Worm (Caenorhabditis elegans) whole organism, late embryonic: Measurements from ENCODE around the gene ril-1.

Experiments
- C38D4.7 ChIP-seq: fragments of 200-800 bp; sonication (Bioruptor generic); optimal IDR thresholded peaks from 2 replicates; lab custom pipeline; 2018; ENCODE audit warnings: mild to moderate bottlenecking, missing genetic modification characterization, moderate library complexity, missing compliant biosample characterization
- K09A11.1 ChIP-seq: sonication (generic microtip); optimal IDR thresholded peaks from 2 replicates; lab custom pipeline; 2017; ENCODE audit warnings: antibody characterized with exemption, mild to moderate bottlenecking, missing genetic modification characterization, missing compliant biosample characterization; ENCODE audit not compliant: insufficient read depth
- ahr-1 ChIP-seq: sonication (generic microtip); optimal IDR thresholded peaks from 2 replicates; lab custom pipeline; 2016; ENCODE audit warnings: missing genetic modification characterization, missing compliant biosample characterization
- ama-1 ChIP-seq: fragments of 150-350 bp; optimal IDR thresholded peaks from 2 replicates; lab custom pipeline; 2014
- ceh-18 ChIP-seq: sonication (generic microtip); optimal IDR thresholded peaks from 2 replicates; lab custom pipeline; 2016; ENCODE audit warnings: missing genetic modification characterization, missing compliant biosample characterization
- ceh-2 ChIP-seq: sonication (generic microtip); optimal IDR thresholded peaks from 2 replicates; lab custom pipeline; 2016; ENCODE audit warnings: missing genotype, missing genetic modification characterization, missing compliant biosample characterization
- ceh-24 ChIP-seq: sonication (generic microtip); optimal IDR thresholded peaks from 2 replicates; lab custom pipeline; 2016; ENCODE audit warnings: mild to moderate bottlenecking, missing genetic modification characterization, missing compliant biosample characterization
- ceh-45 ChIP-seq: fragments of 200-800 bp; sonication (Bioruptor generic); IDR thresholded peaks from 2 replicates; pipeline ENCODE4 v1.3.6; 2022; ENCODE audit warnings: missing genetic modification reagents, missing genetic modification characterization, missing compliant biosample characterization
- che-1 ChIP-seq: sonication (generic microtip); optimal IDR thresholded peaks from 2 replicates; lab custom pipeline; 2016; ENCODE audit warnings: mild to moderate bottlenecking, missing genetic modification characterization, missing compliant biosample characterization
- dmd-4 ChIP-seq: sonication (generic microtip); optimal IDR thresholded peaks from 2 replicates; lab custom pipeline; 2016; ENCODE audit warnings: borderline replicate concordance, missing genetic modification characterization, missing compliant biosample characterization
- elt-2 ChIP-seq: sonication (generic microtip); optimal IDR thresholded peaks from 2 replicates; lab custom pipeline; 2016; ENCODE audit warnings: missing genetic modification reagents, missing genetic modification characterization, missing compliant biosample characterization
- elt-4 ChIP-seq: sonication (generic microtip); optimal IDR thresholded peaks from 2 replicates; lab custom pipeline; 2016; ENCODE audit warnings: missing genetic modification characterization, missing compliant biosample characterization
- ets-4 ChIP-seq: sonication (generic microtip); optimal IDR thresholded peaks from 2 replicates; lab custom pipeline; 2016; ENCODE audit warnings: missing genetic modification characterization, missing compliant biosample characterization
- fkh-10 ChIP-seq: fragments of 150-350 bp; optimal IDR thresholded peaks from 2 replicates; lab custom pipeline; 2014; ENCODE audit warnings: missing biosample characterization, missing genetic modification reagents, missing genetic modification characterization
- fkh-6 ChIP-seq: sonication (generic microtip); optimal IDR thresholded peaks from 2 replicates; lab custom pipeline; 2016; ENCODE audit warnings: missing genetic modification characterization, missing compliant biosample characterization
- gmeb-2 ChIP-seq: sonication (generic microtip); optimal IDR thresholded peaks from 2 replicates; lab custom pipeline; 2016; ENCODE audit warnings: missing genetic modification characterization, inconsistent platforms, missing compliant biosample characterization
- hlh-30 ChIP-seq: sonication (generic microtip); optimal IDR thresholded peaks from 2 replicates; lab custom pipeline; 2017; ENCODE audit warnings: antibody characterized with exemption, missing genetic modification characterization, missing compliant biosample characterization; ENCODE audit not compliant: insufficient read depth
- hlh-6 ChIP-seq: sonication (generic microtip); optimal IDR thresholded peaks from 2 replicates; lab custom pipeline; 2016; ENCODE audit warnings: missing genotype, missing genetic modification characterization, missing compliant biosample characterization
- lin-11 ChIP-seq: fragments of 200-800 bp; sonication (Bioruptor generic); optimal IDR thresholded peaks from 2 replicates; lab custom pipeline; 2018; ENCODE audit warnings: mild to moderate bottlenecking, missing genetic modification characterization, missing compliant biosample characterization
- mec-3 ChIP-seq: sonication (generic microtip); optimal IDR thresholded peaks from 2 replicates; lab custom pipeline; 2016; ENCODE audit warnings: borderline replicate concordance, missing genetic modification characterization, missing compliant biosample characterization
- nfya-1 ChIP-seq: sonication (generic microtip); optimal IDR thresholded peaks from 2 replicates; lab custom pipeline; 2017; ENCODE audit warnings: missing genetic modification characterization, mild to moderate bottlenecking, missing compliant biosample characterization, antibody characterized with exemption, moderate library complexity
- nhr-11 ChIP-seq: fragments of 150-350 bp; optimal IDR thresholded peaks from 2 replicates; lab custom pipeline; 2014; ENCODE audit warnings: missing biosample characterization, missing genetic modification characterization
- nhr-232 ChIP-seq: sonication (generic microtip); optimal IDR thresholded peaks from 2 replicates; lab custom pipeline; 2016; ENCODE audit warnings: missing genetic modification characterization, missing compliant biosample characterization
- npax-4 ChIP-seq: sonication (generic microtip); optimal IDR thresholded peaks from 2 replicates; lab custom pipeline; 2016; ENCODE audit warnings: missing genetic modification characterization, missing compliant biosample characterization
- odd-2 ChIP-seq: sonication (generic microtip); optimal IDR thresholded peaks from 2 replicates; lab custom pipeline; 2017; ENCODE audit warnings: antibody characterized with exemption, mild to moderate bottlenecking, missing genetic modification characterization, missing compliant biosample characterization
- pag-3 ChIP-seq: sonication (generic microtip); optimal IDR thresholded peaks from 2 replicates; lab custom pipeline; 2016; ENCODE audit warnings: missing compliant biosample characterization, missing genetic modification characterization, borderline replicate concordance
- pha-2 ChIP-seq: sonication (generic microtip); optimal IDR thresholded peaks from 2 replicates; lab custom pipeline; 2017; ENCODE audit warnings: mild to moderate bottlenecking, missing genetic modification characterization, missing compliant biosample characterization
- pqm-1 ChIP-seq: sonication (generic microtip); optimal IDR thresholded peaks from 2 replicates; lab custom pipeline; 2016; ENCODE audit warnings: missing genetic modification characterization, missing compliant biosample characterization
- rnt-1 ChIP-seq: sonication (generic microtip); optimal IDR thresholded peaks from 2 replicates; lab custom pipeline; 2016; ENCODE audit warnings: missing genetic modification characterization, missing compliant biosample characterization
- sdc-2 ChIP-seq: sonication (generic microtip); optimal IDR thresholded peaks from 2 replicates; lab custom pipeline; 2016; ENCODE audit warnings: missing genotype, missing genetic modification characterization, missing compliant biosample characterization
- sox-2 ChIP-seq: fragments of 200-800 bp; sonication (Bioruptor generic); IDR thresholded peaks from 2 replicates; pipeline ENCODE4 v1.3.6; 2022; ENCODE audit warnings: missing genetic modification reagents, missing genetic modification characterization, missing compliant biosample characterization
- syd-9 ChIP-seq: sonication (generic microtip); optimal IDR thresholded peaks from 2 replicates; lab custom pipeline; 2016; ENCODE audit warnings: mild to moderate bottlenecking, missing genetic modification characterization, moderate library complexity, missing compliant biosample characterization
- tbx-2 ChIP-seq: sonication (generic microtip); optimal IDR thresholded peaks from 2 replicates; lab custom pipeline; 2016; ENCODE audit warnings: missing genetic modification characterization, missing compliant biosample characterization
- tbx-7 ChIP-seq: sonication (generic microtip); optimal IDR thresholded peaks from 2 replicates; lab custom pipeline; 2016; ENCODE audit warnings: missing genotype, missing genetic modification characterization, missing compliant biosample characterization
- unc-3 ChIP-seq, 2 experiments: fragments of 200-800 bp in 1 of 2; sonication (Bioruptor generic) in 1 of 2; sonication (generic microtip) in 1 of 2; conservative IDR thresholded peaks in 1 of 2; optimal IDR thresholded peaks in 1 of 2; 2 replicates each; pipeline versions ENCODE4 v1.3.6 to Lab custom; 2016 to 2022; ENCODE audit warnings: missing compliant biosample characterization in 2 of 2, missing genetic modification characterization in 2 of 2, missing genetic modification reagents in 1 of 2
- unc-42 ChIP-seq: sonication (generic microtip); optimal IDR thresholded peaks from 2 replicates; lab custom pipeline; 2016; ENCODE audit warnings: missing genotype, missing genetic modification characterization, missing compliant biosample characterization
- unc-55 ChIP-seq: sonication (generic microtip); optimal IDR thresholded peaks from 2 replicates; lab custom pipeline; 2017; ENCODE audit warnings: missing biosample characterization, missing genetic modification reagents, missing genetic modification characterization
- zip-5 ChIP-seq: sonication (generic microtip); optimal IDR thresholded peaks from 2 replicates; lab custom pipeline; 2016; ENCODE audit warnings: missing genetic modification characterization, missing compliant biosample characterization
- ztf-16 ChIP-seq: sonication (generic microtip); optimal IDR thresholded peaks from 2 replicates; lab custom pipeline; 2017; ENCODE audit warnings: missing genetic modification characterization, missing compliant biosample characterization

ril-1 gene

ce11 chrV:14484582-14484981 is 39.3 kb downstream of the ril-1 start, which contains the start of gene R02D5.4:
Gene R02D5.4 (minus strand): TSS chrV:14484682.
- no peak for TF ChIP-seq pha-2 (tag; lab: Kevin White, UChicago)
- no peak for TF ChIP-seq ztf-16 (tag; lab: Kevin White, UChicago)
- TF ChIP-seq gmeb-2 (tag; lab: Kevin White, UChicago), result no peak
- no peak for TF ChIP-seq elt-4
- TF ChIP-seq che-1, result no peak
- TF ChIP-seq pag-3, result no peak
- no peak for TF ChIP-seq elt-2 (tag; lab: Kevin White, UChicago)
- TF ChIP-seq unc-55 (GFP tag; lab: Kevin White, UChicago), result no peak

- TF ChIP-seq ceh-45 (GFP tag; lab: Robert Waterston, UW) (no peak), tbx-7 (tag; lab: Kevin White, UChicago) (no peak), fkh-10 (GFP tag; lab: Kevin White, UChicago) (no peak), pqm-1 (tag; lab: Kevin White, UChicago) (no peak), odd-2 (tag; lab: Kevin White, UChicago) (no peak), K09A11.1 (tag; lab: Kevin White, UChicago) (no peak), npax-4 (tag; lab: Kevin White, UChicago) (no peak), nfya-1 (no peak), ztf-16 (tag; lab: Kevin White, UChicago) (no peak), ceh-2 (tag; lab: Kevin White, UChicago) (no peak), unc-42 (no peak), pha-2 (tag; lab: Kevin White, UChicago) (no peak), ahr-1 (tag; lab: Kevin White, UChicago) (no peak), rnt-1 (tag; lab: Kevin White, UChicago) (no peak), ceh-24 (no peak), fkh-6 (no peak), hlh-30 (tag; lab: Kevin White, UChicago) (no peak), ceh-18 (no peak)
These were observed 41.2 kb downstream of the ril-1 start, which contains the start of gene R02D5.3 for ce11 chrV:14482728-14483210. Gene R02D5.3 (plus strand): TSS chrV:14483160.

ce11 chrV:14481987-14482386 is 41.9 kb downstream of the ril-1 start, which contains the start of gene R02D5.10:
Gene R02D5.10 (plus strand): TSS chrV:14482287.
- TF ChIP-seq zip-5 (tag; lab: Kevin White, UChicago) (no peak), sdc-2 (no peak), odd-2 (tag; lab: Kevin White, UChicago) (no peak), dmd-4 (tag; lab: Kevin White, UChicago) (no peak), unc-3 (GFP tag; conservative IDR thresholded peaks at IDR 0.05; lab: Robert Waterston, UW) (no peak), unc-3 (tag; optimal IDR thresholded peaks at IDR 0.05; lab: Kevin White, UChicago) (no peak), ceh-2 (tag; lab: Kevin White, UChicago) (no peak)

DNA sequence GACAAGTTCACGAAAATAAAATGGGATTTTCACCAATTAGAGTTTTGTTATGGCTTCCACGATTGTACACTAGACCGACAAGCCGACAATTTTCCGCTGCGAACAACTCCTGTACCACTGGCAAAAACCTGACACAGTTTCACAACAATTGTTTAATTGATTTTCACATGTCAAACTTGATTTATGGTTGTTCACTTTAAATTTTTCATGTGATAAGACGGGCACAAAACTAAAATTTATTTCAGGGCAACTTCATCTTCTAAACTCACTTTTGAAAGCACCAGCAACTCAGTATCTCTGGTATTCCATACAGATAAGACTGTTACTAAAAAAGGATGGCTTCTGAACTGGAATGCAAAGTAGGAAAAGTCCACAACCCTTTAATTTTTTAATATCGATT is 42.5 kb downstream of the ril-1 start, which contains the start of gene R02D5.7:
Gene R02D5.7, minus strand, starts transcription at position 101 of the 400 bp plus-strand sequence.
- TF ChIP-seq sox-2, result no peak
- TF ChIP-seq ztf-16 (tag; lab: Kevin White, UChicago), result no peak
- TF ChIP-seq C38D4.7 (GFP tag; lab: Kevin White, UChicago), result no peak
- TF ChIP-seq nhr-11, result no peak
- TF ChIP-seq tbx-2, result no peak
- no peak for TF ChIP-seq ceh-18
- TF ChIP-seq lin-11 (tag; lab: Kevin White, UChicago), result no peak
- no peak for TF ChIP-seq ceh-2 (tag; lab: Kevin White, UChicago)
- TF ChIP-seq hlh-6 (tag; lab: Kevin White, UChicago), result no peak
- no peak for TF ChIP-seq syd-9 (tag; lab: Kevin White, UChicago)
- TF ChIP-seq ets-4, result no peak
- no peak for TF ChIP-seq mec-3 (tag; lab: Kevin White, UChicago)
- TF ChIP-seq gmeb-2 (tag; lab: Kevin White, UChicago), result no peak
- no peak for TF ChIP-seq nfya-1
- TF ChIP-seq ceh-24, result no peak
- no peak for TF ChIP-seq nhr-232 (tag; lab: Kevin White, UChicago)
- TF ChIP-seq ama-1 (lab: Kevin White, UChicago), result no peak
- TF ChIP-seq pha-2 (tag; lab: Kevin White, UChicago), result no peak
- no peak for TF ChIP-seq odd-2 (tag; lab: Kevin White, UChicago)
